Fruit fly (Drosophila melanogaster) S2 (cell line): Measurements from ENCODE around the gene DCTN6-p27.

Source experiments
- CG8478 ChIP-seq: fragments of >200 bp; optimal IDR thresholded peaks from 2 replicates; lab custom pipeline; 2018
- CTCF ChIP-seq, 2 experiments: fragments of >200 bp; optimal IDR thresholded peaks; 2 replicates each; lab custom pipeline; 2018

DCTN6-p27 gene

DNA sequence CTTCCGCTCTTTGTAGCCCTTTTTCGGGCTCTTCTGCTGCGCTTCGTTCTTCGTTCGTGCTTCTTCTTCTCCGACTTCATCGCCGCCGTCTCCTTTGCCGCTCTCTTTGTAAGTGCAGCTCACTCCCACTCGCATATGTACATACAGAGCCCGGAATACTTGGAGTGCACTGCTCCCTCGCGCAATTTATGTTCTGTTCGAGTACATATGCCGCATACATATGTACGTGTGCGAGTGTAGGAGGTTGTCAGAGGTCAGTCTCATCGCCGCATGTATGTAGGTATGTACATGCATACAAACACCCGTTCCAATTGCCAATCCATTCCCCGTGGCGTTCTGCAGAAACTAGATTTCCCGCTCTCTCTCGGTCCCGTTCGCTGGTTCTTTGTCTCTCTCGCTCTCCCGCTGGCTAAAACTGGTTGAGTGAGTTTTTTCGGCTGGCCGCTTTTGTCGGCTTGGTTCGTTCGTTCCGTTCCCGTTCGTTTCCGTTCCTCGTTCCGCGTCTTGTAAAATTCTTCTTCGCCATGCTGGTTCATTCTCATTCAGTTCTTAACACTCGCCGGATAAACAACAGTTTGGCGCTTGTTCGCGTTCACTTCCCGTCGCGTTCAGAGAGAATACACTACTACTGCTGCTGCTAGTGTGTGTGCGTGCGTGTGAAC is 26.0 kb downstream of the DCTN6-p27 start:
- TF ChIP-seq CG8478 (lab: Kevin White, UChicago) (no peak), CTCF (optimal IDR thresholded peaks at IDR 0.05; lab: Kevin White, UChicago) (no peak)

DNA sequence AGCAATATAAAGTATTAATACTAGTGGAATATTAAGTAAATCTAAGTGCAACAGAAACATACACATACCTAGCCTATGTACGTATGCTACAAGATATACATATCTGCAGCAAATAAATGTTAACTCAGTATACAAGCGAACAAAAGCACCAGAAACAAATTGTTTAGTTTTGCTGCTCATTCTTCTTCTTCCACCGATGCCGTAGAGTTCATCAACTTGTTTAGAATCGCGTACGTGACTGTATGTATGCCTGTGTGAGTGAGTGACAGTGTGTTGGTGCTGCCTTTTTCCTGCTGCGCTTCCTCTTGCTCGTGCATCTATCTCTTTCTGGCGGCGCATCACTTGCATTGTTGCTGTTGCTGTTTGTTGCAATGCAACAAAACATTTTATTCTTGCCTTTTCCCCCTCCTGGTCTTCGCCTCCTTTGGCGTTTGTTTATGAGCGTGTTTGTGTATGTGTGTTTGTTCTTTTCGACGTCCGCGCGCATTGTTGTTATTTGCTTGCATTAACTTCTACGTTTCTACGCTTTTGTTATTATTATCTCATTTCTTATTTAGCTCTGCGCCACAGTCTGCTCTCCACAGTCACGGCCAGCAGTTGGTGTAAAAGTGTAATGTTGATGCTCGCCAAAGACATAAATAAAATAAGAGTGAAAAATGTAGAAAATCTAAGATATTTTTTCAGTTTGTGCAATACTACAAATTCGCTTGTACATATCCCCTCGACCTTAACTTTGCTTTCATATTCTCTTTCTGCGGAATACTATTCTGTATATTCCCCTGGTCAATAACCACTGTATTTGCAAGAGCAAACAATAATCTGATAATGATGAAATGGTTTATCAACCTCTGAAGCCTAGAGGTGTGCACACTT is 26.8 kb downstream of the DCTN6-p27 start:
- TF ChIP-seq CTCF (optimal IDR thresholded peaks at IDR 0.05; lab: Kevin White, UChicago): no peak
- no peak for TF ChIP-seq CG8478 (lab: Kevin White, UChicago)

DNA sequence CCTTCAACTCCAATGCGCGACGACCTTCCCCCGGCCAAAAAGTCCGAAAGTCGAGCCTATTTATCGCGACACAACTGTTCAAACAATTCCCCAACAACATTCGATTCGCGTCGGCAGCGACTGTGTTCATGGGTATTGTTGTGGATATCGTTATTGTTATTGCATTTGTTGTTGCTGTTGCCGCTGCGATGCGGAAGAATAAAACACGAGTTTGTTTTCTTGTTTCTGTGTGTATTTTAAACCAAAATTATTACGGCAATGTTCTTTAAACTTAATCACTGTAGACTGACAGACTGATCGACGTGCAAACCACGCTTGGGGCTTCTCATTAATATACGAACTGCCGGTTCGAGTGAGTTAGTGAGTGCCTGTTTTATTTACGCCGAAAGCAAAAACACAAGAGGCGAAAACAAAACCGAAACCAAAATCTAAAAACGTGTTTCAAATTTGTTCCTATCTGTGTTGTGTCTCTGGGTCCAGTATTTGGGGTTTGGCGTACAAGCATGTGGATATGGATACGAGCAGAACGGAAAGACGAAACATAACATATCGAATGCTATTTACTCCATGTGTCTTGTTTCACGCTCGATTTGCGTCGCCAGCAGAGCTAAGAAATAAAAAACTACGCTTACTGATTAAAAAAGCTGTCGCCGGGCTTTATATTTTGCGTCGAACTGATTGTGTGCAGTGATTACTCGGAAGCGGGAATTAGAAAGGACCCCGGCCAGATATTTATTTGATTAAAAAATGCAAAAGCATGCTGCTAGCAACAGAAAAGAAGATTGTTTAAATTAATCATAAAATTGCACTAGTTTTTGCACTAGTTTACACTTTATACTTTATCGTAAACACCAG is 27.7 kb downstream of the DCTN6-p27 start:
- TF ChIP-seq CG8478 (lab: Kevin White, UChicago) (no peak), CTCF (optimal IDR thresholded peaks at IDR 0.05; lab: Kevin White, UChicago) (no peak)

DNA sequence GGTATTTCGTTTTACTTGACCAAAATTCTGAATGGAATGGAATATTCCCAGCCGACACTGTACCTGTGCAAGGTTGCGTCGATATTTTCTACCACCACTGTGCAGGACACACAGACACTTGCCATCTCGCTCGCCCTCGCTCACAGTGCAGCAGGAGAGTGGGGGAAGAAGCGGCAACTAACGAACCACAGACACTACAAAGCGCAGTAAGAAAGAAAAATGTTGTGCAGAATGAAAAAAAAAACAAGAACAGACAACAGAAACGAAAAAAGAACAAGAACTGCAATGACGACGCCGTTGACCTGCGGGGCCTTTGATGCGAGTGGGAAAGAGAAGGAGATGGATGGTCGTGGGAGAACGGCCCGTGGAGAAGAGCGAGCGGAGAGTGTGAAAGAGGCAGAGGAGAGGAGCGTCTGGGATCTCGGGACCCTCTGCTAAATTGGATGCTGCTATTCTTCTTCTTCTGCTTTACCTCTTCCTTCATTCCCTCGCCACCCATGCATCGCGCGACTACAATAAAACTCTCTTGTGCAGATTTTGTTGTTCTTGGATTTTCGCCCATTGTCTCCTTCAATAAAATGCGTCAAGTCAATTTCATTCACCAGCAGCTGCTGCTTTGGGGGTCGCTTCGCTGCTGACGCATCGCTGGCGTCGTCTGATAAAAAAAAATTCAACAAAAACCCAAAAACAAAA is 29.3 kb downstream of the DCTN6-p27 start:
- TF ChIP-seq CG8478 (lab: Kevin White, UChicago): no peak
- no peak for TF ChIP-seq CTCF (optimal IDR thresholded peaks at IDR 0.05; lab: Kevin White, UChicago)

DNA sequence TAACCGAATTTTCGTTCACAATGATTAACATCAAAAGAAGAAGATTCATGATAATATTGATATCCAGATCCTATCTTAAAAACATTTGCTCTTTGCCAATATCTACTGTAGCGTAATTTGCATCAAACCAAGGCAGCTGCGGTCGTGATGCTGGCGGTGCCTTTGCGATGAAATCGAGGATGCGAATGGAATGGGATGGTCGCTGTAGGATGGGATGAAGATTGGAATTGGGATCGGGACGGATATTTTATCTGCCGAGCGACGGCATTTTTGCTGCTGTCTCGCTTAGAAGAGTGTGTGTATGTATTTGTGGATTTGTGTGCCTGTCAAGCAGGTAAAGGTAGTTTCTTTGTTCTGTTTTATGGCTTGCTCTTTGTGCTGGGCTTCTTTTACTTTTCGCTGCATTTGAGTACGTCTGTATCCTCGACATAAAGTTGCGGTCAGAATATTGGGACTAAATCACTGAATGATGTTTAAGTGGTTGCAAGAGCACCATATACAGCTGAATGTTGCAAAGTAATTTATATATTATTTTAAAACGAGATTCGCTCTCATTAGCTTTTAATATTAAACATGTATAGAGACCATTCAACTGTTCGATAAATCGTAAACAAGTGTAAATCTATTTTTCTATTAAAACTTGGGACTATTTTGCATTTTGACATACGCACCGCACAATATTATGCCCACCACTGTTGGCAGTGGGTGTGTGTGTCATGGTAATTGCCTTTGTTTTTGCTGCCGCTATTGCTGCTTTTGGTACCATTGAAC is 30.4 kb downstream of the DCTN6-p27 start:
- TF ChIP-seq CTCF (optimal IDR thresholded peaks at IDR 0.05; lab: Kevin White, UChicago): no peak
- no peak for TF ChIP-seq CG8478 (lab: Kevin White, UChicago)

DNA sequence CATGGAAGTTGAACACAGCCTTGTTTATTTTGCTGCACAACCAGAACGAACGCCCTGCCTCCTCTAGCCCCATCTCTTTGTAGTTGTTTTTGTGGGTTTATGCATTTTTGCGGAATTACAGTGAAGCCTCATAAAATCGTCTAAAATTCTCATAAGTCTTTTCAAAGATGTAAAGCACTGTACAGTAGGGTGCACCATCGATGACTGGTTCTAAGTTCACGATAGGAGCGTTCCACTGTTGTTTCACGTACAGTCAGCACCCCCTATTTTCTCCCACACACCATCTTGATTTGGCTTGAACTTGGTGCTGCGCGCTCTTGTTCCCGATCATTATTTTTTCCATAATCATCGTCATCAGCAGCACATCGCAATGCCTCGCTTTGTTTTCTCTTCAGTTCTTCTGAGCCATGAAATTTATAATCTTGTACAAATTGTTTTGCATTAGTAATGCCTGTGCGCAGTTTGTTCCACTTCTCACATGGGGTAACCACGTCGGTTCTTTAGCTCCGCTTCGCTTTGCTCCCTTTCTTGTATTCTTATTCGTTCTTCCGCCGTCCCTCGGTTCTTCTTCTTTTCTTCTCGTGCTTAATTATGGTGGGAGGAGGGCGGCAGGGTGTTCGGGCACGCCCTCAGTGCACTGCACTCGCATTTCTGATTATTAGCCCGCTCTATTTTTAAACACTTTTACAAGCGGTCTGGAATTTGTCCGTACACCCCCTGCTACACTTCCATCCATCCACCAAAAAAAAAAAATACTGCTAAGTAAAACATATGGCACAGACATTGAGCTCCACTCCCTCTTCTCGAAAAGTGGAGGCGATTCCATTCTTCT is 31.2 kb downstream of the DCTN6-p27 start:
- no peak for TF ChIP-seq CG8478 (lab: Kevin White, UChicago)
- no peak for TF ChIP-seq CTCF (optimal IDR thresholded peaks at IDR 0.05; lab: Kevin White, UChicago)

DNA sequence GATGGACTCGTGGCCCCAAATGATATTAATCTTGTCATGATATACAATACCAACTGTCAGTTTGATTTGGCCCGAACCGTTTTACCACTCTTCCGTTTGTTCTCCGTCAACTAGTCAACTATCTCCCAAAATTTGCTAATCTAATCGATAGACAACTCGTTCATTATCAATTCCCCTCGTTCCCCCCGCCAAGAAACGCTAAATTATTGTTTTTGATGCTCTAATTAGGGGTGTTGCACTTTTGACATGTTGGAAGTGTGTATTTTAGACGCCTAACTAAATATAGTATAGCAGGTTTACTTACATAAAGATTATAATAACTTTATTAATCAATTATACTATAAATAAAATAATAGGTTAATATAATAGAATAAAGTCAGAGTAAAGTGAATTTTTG is 31.9 kb downstream of the DCTN6-p27 start:
- no peak for TF ChIP-seq CG8478 (lab: Kevin White, UChicago)
- TF ChIP-seq CTCF (optimal IDR thresholded peaks at IDR 0.05; lab: Kevin White, UChicago): no peak

DNA sequence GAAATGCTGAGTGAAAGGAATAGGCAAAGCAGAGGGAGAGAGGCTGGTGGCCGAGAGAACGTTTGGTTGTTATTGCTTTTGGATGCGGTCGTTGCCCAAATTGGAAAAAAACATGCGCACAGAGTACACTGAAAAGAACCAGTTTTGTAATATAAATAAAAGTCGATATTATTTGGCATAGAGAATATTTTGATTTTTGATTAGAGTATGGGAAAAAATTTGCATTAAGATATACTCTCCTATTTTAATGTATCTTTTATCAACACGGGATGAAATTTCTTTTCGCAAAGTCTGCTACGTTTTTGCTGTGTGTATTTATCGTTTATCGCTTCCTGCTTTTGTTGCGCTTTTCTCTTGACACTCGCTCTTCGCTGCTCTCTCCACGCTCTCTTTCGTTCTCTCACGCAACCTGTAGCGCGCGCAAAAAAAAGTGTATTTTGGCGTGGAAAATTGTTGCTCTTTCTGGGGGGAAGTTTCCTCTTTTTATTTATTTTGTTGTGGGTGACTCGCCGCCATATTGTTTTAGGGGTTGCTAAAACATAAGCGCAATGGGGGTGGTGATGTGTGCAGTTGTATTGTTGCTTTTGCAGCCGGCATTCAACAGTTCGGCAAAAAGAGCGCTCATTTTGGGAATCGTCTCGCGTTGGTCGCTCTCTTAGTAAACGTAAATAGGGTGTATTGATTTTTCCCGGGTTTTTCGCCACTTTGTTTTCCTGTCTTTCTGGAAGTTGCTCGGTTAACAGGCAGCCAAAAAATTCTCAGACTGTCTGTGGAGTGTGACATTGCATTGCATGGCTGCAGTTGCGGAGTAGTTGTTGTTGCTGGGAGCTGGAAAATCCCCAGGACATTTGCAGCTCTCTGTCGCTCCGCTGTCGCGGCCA is 33.0 kb downstream of the DCTN6-p27 start:
- no peak for TF ChIP-seq CG8478 (lab: Kevin White, UChicago)
- no peak for TF ChIP-seq CTCF (optimal IDR thresholded peaks at IDR 0.05; lab: Kevin White, UChicago)

DNA sequence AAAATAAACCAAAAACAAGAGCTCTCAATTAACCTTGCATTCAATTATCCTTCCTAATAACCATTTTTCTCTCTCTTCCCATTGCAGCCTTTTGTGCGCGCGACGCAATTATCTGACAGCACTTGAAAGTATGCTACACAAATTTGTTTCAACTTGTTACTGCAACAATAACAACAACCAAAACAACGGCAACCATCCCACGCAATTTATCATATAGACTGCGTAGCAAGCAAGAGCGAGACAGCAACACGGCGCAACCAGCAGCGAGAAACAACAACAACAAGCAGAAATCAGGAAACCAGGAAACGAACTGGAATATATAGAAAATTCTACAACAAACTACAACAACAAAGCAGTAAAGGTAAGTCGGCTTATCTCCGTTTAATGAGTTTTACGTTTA is 33.9 kb downstream of the DCTN6-p27 start:
- TF ChIP-seq CG8478 (lab: Kevin White, UChicago): no peak
- peak; percentile 0 to 12 for TF ChIP-seq CTCF (optimal IDR thresholded peaks at IDR 0.05; lab: Kevin White, UChicago)

DNA sequence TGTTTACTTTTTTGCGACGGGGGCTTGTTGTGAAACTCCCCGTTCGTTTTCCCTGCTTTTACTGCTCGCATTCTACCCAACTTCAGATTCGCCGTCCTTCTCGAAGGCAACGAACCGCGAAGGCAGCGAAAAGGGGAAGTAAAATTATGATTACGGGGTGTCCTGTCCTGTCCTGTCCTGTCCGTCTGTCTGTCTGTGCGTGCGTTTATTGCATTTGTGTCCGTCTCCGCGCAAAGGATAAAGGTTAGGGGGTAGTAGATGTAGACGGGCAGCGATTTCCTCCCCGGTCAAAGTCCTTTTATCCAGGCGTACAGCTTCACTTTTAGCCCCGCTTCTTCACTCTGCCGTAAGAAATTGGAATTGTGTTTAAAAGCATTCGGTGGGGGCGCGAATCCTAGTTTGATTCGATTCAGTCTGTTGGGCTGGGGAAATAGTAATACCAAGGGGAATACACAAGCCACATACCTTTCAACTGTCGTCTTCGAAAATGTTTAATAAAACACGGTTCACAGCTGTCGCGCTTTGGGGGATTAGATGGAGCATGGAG is 35.1 kb downstream of the DCTN6-p27 start:
- TF ChIP-seq CTCF (optimal IDR thresholded peaks at IDR 0.05; lab: Kevin White, UChicago) (no peak), CG8478 (lab: Kevin White, UChicago) (no peak)

DNA sequence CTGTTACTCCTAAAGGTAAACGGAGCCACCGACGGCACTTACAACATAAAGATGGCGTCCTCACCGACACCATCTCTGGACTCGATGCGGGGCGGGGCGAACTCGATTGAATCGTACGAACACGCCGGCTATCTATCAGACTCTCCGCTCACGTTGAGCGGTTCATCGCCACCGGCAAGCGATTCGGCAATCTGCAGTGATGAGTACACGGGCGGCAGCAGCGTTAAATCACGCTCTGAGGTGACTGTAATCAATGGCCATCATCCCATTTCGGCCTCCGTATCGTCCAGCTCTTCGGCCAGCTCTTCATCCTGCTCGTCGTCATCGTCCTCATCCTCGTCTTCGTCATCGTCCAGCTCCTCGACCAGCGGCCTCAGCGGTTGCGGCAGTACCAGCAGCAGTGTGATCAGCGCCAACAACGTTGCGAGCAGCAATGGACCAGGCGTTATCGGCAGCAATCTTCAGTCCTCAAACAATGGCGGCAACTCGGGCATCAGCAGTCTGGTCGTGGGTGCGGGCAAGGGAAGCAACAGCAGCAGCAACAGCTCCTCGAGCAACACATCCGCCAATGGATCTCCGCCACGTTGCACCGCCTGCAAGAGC is 36.1 kb downstream of the DCTN6-p27 start:
- no peak for TF ChIP-seq CG8478 (lab: Kevin White, UChicago)
- no peak for TF ChIP-seq CTCF (optimal IDR thresholded peaks at IDR 0.05; lab: Kevin White, UChicago)
